Fruit fly (Drosophila melanogaster) whole organism, embryonic: ENCODE data around the gene CG5973.

ENCODE experiments used
- Aef1 ChIP-seq: fragments of 200-800 bp; sonication (Bioruptor generic); IDR thresholded peaks from 3 replicates; pipeline ENCODE4 v1.3.6; 2022; ENCODE audit warnings: missing biosample characterization, missing genetic modification characterization
- Antp ChIP-seq: fragments of 200-800 bp; sonication (Bioruptor generic); optimal IDR thresholded peaks from 3 replicates; lab custom pipeline; 2016; ENCODE audit warnings: missing biosample characterization, missing genetic modification characterization
- CG10462 ChIP-seq: fragments of 200-800 bp; sonication (Bioruptor generic); optimal IDR thresholded peaks from 2 replicates; lab custom pipeline; 2016; ENCODE audit warnings: missing biosample characterization, missing genetic modification characterization
- CG10565 ChIP-seq: fragments of 200-800 bp; sonication (Bioruptor generic); optimal IDR thresholded peaks from 3 replicates; lab custom pipeline; 2016; ENCODE audit warnings: missing biosample characterization, mild to moderate bottlenecking, missing genetic modification characterization
- CG11723 ChIP-seq: fragments of 200-800 bp; sonication (Bioruptor generic); optimal IDR thresholded peaks from 2 replicates; lab custom pipeline; 2017; ENCODE audit warnings: missing biosample characterization, mild to moderate bottlenecking, missing genetic modification characterization
- CG12219 ChIP-seq: fragments of 200-800 bp; sonication (Bioruptor generic); optimal IDR thresholded peaks from 3 replicates; lab custom pipeline; 2018; ENCODE audit warnings: missing biosample characterization, mild to moderate bottlenecking, missing genetic modification characterization
- CG12299 ChIP-seq: fragments of 200-800 bp; sonication (Bioruptor generic); optimal IDR thresholded peaks from 2 replicates; lab custom pipeline; 2018; ENCODE audit warnings: missing biosample characterization, mild to moderate bottlenecking, missing genetic modification characterization
- CG13123 ChIP-seq: fragments of 200-800 bp; sonication (Bioruptor generic); optimal IDR thresholded peaks from 2 replicates; lab custom pipeline; 2016; ENCODE audit warnings: missing biosample characterization, missing genetic modification characterization
- CG17361 ChIP-seq: fragments of 200-800 bp; sonication (Bioruptor generic); IDR thresholded peaks from 3 replicates; pipeline ENCODE4 v1.3.6; 2022; ENCODE audit warnings: missing biosample characterization, missing genetic modification characterization
- CG17612 ChIP-seq: fragments of 200-800 bp; sonication (Bioruptor generic); IDR thresholded peaks from 2 replicates; pipeline ENCODE4 v1.3.6; 2022; ENCODE audit warnings: missing biosample characterization, missing genetic modification characterization
- CG18011 ChIP-seq: fragments of 200-800 bp; sonication (Bioruptor generic); optimal IDR thresholded peaks from 2 replicates; lab custom pipeline; 2017; ENCODE audit warnings: missing biosample characterization, missing genetic modification characterization, mild to moderate bottlenecking, moderate library complexity, missing genotype
- CG18476 ChIP-seq: fragments of 200-800 bp; sonication (Bioruptor generic); optimal IDR thresholded peaks from 2 replicates; lab custom pipeline; 2016; ENCODE audit warnings: missing biosample characterization, mild to moderate bottlenecking, missing genetic modification characterization
- CG2199 ChIP-seq: fragments of 200-800 bp; sonication (Bioruptor generic); IDR thresholded peaks from 3 replicates; pipeline ENCODE4 v1.3.6; 2022; ENCODE audit warnings: missing biosample characterization, missing genetic modification characterization
- CG2875 ChIP-seq: fragments of 200-800 bp; sonication (Bioruptor generic); optimal IDR thresholded peaks from 2 replicates; lab custom pipeline; 2017; ENCODE audit warnings: missing biosample characterization, mild to moderate bottlenecking, missing genetic modification characterization, missing genetic modification reagents
- CG4360 ChIP-seq: fragments of 200-800 bp; sonication (Bioruptor generic); IDR thresholded peaks from 2 replicates; pipeline ENCODE4 v1.3.6; 2022; ENCODE audit warnings: missing biosample characterization, missing genetic modification characterization
- CG4617 ChIP-seq: fragments of 200-800 bp; sonication (Bioruptor generic); optimal IDR thresholded peaks from 3 replicates; lab custom pipeline; 2016; ENCODE audit warnings: missing biosample characterization, missing genetic modification characterization, borderline replicate concordance
- CG4820 ChIP-seq: fragments of 200-800 bp; sonication (Bioruptor generic); optimal IDR thresholded peaks from 3 replicates; lab custom pipeline; 2016; ENCODE audit warnings: missing biosample characterization, missing genetic modification characterization
- CG5180 ChIP-seq: fragments of 200-800 bp; sonication (Bioruptor generic); optimal IDR thresholded peaks from 3 replicates; lab custom pipeline; 2017; ENCODE audit warnings: missing biosample characterization, missing genetic modification characterization, mild to moderate bottlenecking, moderate library complexity, missing genetic modification reagents
- CG6765 ChIP-seq: fragments of 200-800 bp; sonication (Bioruptor generic); optimal IDR thresholded peaks from 3 replicates; lab custom pipeline; 2017; ENCODE audit warnings: missing biosample characterization, mild to moderate bottlenecking, missing genetic modification characterization
- CG6791 ChIP-seq: fragments of 200-800 bp; sonication (Bioruptor generic); IDR thresholded peaks from 3 replicates; pipeline ENCODE4 v1.3.6; 2022; ENCODE audit warnings: missing biosample characterization, missing genetic modification characterization; ENCODE audit not compliant: partially characterized antibody
- CG6854 ChIP-seq: fragments of 200-800 bp; sonication (Bioruptor generic); optimal IDR thresholded peaks from 3 replicates; lab custom pipeline; 2017; ENCODE audit warnings: missing biosample characterization, mild to moderate bottlenecking, missing genetic modification characterization
- CG9437 ChIP-seq: fragments of 200-800 bp; sonication (Bioruptor generic); optimal IDR thresholded peaks from 2 replicates; lab custom pipeline; 2018; ENCODE audit warnings: missing biosample characterization, mild to moderate bottlenecking, missing genetic modification characterization
- ERR ChIP-seq: fragments of 200-800 bp; sonication (Bioruptor generic); optimal IDR thresholded peaks from 2 replicates; lab custom pipeline; 2016; ENCODE audit warnings: missing biosample characterization, missing genetic modification characterization
- Hand ChIP-seq: fragments of 200-800 bp; sonication (Bioruptor generic); optimal IDR thresholded peaks from 2 replicates; lab custom pipeline; 2017; ENCODE audit warnings: mild to moderate bottlenecking, missing biosample characterization, missing genetic modification reagents, missing genetic modification characterization
- Hr39 ChIP-seq: fragments of >200 bp; optimal IDR thresholded peaks from 2 replicates; lab custom pipeline; 2017
- Meics ChIP-seq: fragments of 200-800 bp; sonication (Bioruptor generic); optimal IDR thresholded peaks from 2 replicates; lab custom pipeline; 2017; ENCODE audit warnings: missing biosample characterization, mild to moderate bottlenecking, missing genetic modification characterization
- Opbp ChIP-seq: fragments of 200-800 bp; sonication (Bioruptor generic); IDR thresholded peaks from 3 replicates; pipeline ENCODE4 v1.3.6; 2022; ENCODE audit warnings: missing biosample characterization, missing genetic modification characterization; ENCODE audit not compliant: partially characterized antibody
- Poxn ChIP-seq: fragments of 200-800 bp; sonication (Bioruptor generic); IDR thresholded peaks from 2 replicates; pipeline ENCODE4 v1.3.6; 2022; ENCODE audit warnings: missing biosample characterization, missing genetic modification characterization
- Ravus ChIP-seq: fragments of 200-800 bp; sonication (Bioruptor generic); IDR thresholded peaks from 2 replicates; pipeline ENCODE4 v1.3.6; 2022; ENCODE audit warnings: missing biosample characterization, missing genetic modification characterization
- Sin3A ChIP-seq: fragments of >200 bp; optimal IDR thresholded peaks from 2 replicates; lab custom pipeline; 2018
- cg ChIP-seq: fragments of 200-800 bp; sonication (Bioruptor generic); optimal IDR thresholded peaks from 3 replicates; lab custom pipeline; 2019; ENCODE audit warnings: missing biosample characterization, mild to moderate bottlenecking, missing genetic modification characterization, moderate library complexity
- chm ChIP-seq: fragments of 200-800 bp; sonication (Bioruptor generic); IDR thresholded peaks from 2 replicates; pipeline ENCODE4 v1.3.6; 2022; ENCODE audit warnings: missing biosample characterization, missing genetic modification characterization
- dm ChIP-seq: fragments of 200-800 bp; sonication (Bioruptor generic); optimal IDR thresholded peaks from 3 replicates; lab custom pipeline; 2016; ENCODE audit warnings: missing biosample characterization, missing genetic modification characterization
- fd3F ChIP-seq: fragments of 200-800 bp; sonication (Bioruptor generic); optimal IDR thresholded peaks from 2 replicates; lab custom pipeline; 2018; ENCODE audit warnings: missing biosample characterization, mild to moderate bottlenecking, missing genetic modification characterization, moderate library complexity
- gcm2 ChIP-seq: fragments of 200-800 bp; sonication (Bioruptor generic); optimal IDR thresholded peaks from 2 replicates; lab custom pipeline; 2016; ENCODE audit warnings: missing biosample characterization, missing genetic modification characterization
- h ChIP-seq: fragments of >200 bp; optimal IDR thresholded peaks from 2 replicates; lab custom pipeline; 2017
- hth ChIP-seq: fragments of >200 bp; optimal IDR thresholded peaks from 2 replicates; lab custom pipeline; 2017; ENCODE audit warnings: inconsistent platforms
- kah ChIP-seq: fragments of 200-800 bp; sonication (Bioruptor generic); optimal IDR thresholded peaks from 2 replicates; lab custom pipeline; 2018; ENCODE audit warnings: missing biosample characterization, mild to moderate bottlenecking, missing genetic modification characterization
- lilli ChIP-seq: fragments of 200-800 bp; sonication (Bioruptor generic); optimal IDR thresholded peaks from 3 replicates; lab custom pipeline; 2016; ENCODE audit warnings: missing biosample characterization, missing genetic modification characterization
- nom ChIP-seq: fragments of 200-800 bp; sonication (Bioruptor generic); optimal IDR thresholded peaks from 2 replicates; lab custom pipeline; 2017; ENCODE audit warnings: missing biosample characterization, missing genetic modification characterization, mild to moderate bottlenecking, moderate library complexity, missing genetic modification reagents
- org-1 ChIP-seq: fragments of 200-800 bp; sonication (Bioruptor generic); optimal IDR thresholded peaks from 2 replicates; lab custom pipeline; 2017; ENCODE audit warnings: missing biosample characterization, missing genetic modification characterization
- pita ChIP-seq: fragments of 200-800 bp; sonication (Bioruptor generic); optimal IDR thresholded peaks from 2 replicates; lab custom pipeline; 2017; ENCODE audit warnings: missing biosample characterization, mild to moderate bottlenecking, missing genetic modification characterization
- sc ChIP-seq, 3 experiments: fragments of >200 bp in 2 of 3; fragments of 200-800 bp in 1 of 3; sonication (Bioruptor generic) in 1 of 3; optimal IDR thresholded peaks; 2 replicates in 2 of 3; 3 replicates in 1 of 3; lab custom pipeline; 2017; ENCODE audit warnings: mild to moderate bottlenecking in 1 of 3, missing biosample characterization in 1 of 3, missing genetic modification characterization in 1 of 3, missing genetic modification reagents in 1 of 3
- schlank ChIP-seq: fragments of 200-800 bp; sonication (Bioruptor generic); optimal IDR thresholded peaks from 2 replicates; lab custom pipeline; 2018; ENCODE audit warnings: missing biosample characterization, mild to moderate bottlenecking, missing genetic modification characterization
- scrt ChIP-seq: fragments of 200-800 bp; sonication (Bioruptor generic); optimal IDR thresholded peaks from 2 replicates; lab custom pipeline; 2018; ENCODE audit warnings: missing biosample characterization, mild to moderate bottlenecking, missing genetic modification characterization, moderate library complexity
- seq ChIP-seq: fragments of 200-800 bp; sonication (Bioruptor generic); IDR thresholded peaks from 2 replicates; pipeline ENCODE4 v1.3.6; 2022; ENCODE audit warnings: missing biosample characterization, missing genetic modification characterization
- sisA ChIP-seq: fragments of 200-800 bp; sonication (Bioruptor generic); IDR thresholded peaks from 2 replicates; pipeline ENCODE4 v1.3.6; 2022; ENCODE audit warnings: missing biosample characterization, missing genetic modification characterization
- sna ChIP-seq: fragments of 200-800 bp; sonication (Bioruptor generic); IDR thresholded peaks from 2 replicates; pipeline ENCODE4 v1.3.6; 2022; ENCODE audit warnings: missing biosample characterization, missing genetic modification characterization; ENCODE audit not compliant: partially characterized antibody

The CG5973 gene

DNA sequence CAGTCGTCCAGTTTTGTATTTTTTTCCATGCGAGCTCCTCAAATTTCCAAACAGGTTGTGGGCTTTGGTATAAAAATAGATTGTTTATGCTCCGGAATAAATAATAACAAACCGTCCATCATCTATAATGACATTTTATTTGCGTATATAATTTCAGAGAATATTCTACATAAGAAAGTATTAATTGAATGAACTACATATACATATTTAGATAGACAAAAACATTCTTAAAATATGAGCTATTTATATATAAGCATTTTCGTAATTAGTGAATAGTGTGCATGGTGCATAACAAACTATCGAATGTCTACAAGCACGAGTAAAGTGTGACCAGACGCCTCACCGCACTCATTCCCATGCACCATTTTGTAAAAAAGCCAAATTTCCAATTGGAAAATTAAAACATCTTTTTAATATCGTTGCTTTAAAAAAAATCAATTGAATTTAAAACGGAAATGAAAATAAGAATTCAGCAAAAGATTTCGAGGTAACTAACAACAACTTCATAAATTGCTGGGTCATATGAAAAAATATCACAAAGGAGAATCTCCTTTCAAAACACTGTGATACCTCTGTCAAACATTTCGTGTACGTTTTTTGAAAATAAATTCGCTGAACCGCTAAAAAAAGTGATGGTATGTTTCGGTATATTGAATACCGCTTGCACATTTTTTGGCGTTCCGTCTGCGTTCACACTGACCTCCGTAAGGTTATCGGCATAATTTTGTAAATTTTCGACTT, 10.8 kb upstream of the CG5973 start, which contains the start of gene muc (continued):
- TF ChIP-seq h (lab: Kevin White, UChicago) (no peak), sna (GFP tag; lab: Robert Waterston, UW) (no peak), gcm2 (GFP tag; lab: Kevin White, UChicago) (no peak), ERR (GFP tag; lab: Kevin White, UChicago) (no peak), hth (lab: Kevin White, UChicago) (no peak), sisA (GFP tag; lab: Robert Waterston, UW) (0 out of 2 replicates have a peak, but pooled peaks have one; percentile 28), CG10462 (no peak), CG4617 (GFP tag; lab: Kevin White, UChicago) (no peak), CG17361 (peak; percentile 52; the same call in 2 of the 3 replicates), scrt (no peak), CG6791 (GFP tag; lab: Robert Waterston, UW) (peak; percentile 74), CG12299 (tag; lab: Kevin White, UChicago) (no peak), CG18476 (GFP tag; lab: Kevin White, UChicago) (no peak), lilli (GFP tag; lab: Kevin White, UChicago) (peak; percentile 59)

dm6 chr2L:7427067-7427785, 10.1 kb upstream of the CG5973 start:
- TF ChIP-seq fd3F (GFP tag; lab: Kevin White, UChicago) (no peak), Meics (GFP tag; lab: Kevin White, UChicago) (no peak), Antp (GFP tag; lab: Kevin White, UChicago) (no peak), cg (GFP tag; lab: Kevin White, UChicago) (peak; percentile 57), CG9437 (GFP tag; lab: Kevin White, UChicago) (no peak), CG4360 (GFP tag; lab: Robert Waterston, UW) (no peak), CG2199 (GFP tag; lab: Robert Waterston, UW) (no peak), kah (no peak), Sin3A (lab: Kevin White, UChicago) (no peak), Aef1 (GFP tag; lab: Robert Waterston, UW) (no peak), nom (GFP tag; lab: Kevin White, UChicago) (no peak), Hr39 (lab: Kevin White, UChicago) (no peak), CG6765 (GFP tag; lab: Kevin White, UChicago) (no peak), CG4820 (no peak), CG12219 (GFP tag; lab: Kevin White, UChicago) (no peak), sc (optimal IDR thresholded peaks at IDR 0.05; lab: Kevin White, UChicago) (no peak), sc (GFP tag; optimal IDR thresholded peaks at IDR 0.05; lab: Kevin White, UChicago) (no peak), dm (GFP tag; lab: Kevin White, UChicago) (no peak), CG6854 (GFP tag; lab: Kevin White, UChicago) (peak; percentile 0), Poxn (GFP tag; lab: Robert Waterston, UW) (no peak), CG17361 (no peak), CG2875 (GFP tag; lab: Kevin White, UChicago) (no peak), gcm2 (GFP tag; lab: Kevin White, UChicago) (no peak), CG11723 (GFP tag; lab: Kevin White, UChicago) (no peak), CG18011 (GFP tag; lab: Kevin White, UChicago) (no peak), schlank (tag; lab: Kevin White, UChicago) (no peak), Opbp (GFP tag; lab: Robert Waterston, UW) (no peak), CG10565 (GFP tag; lab: Kevin White, UChicago) (no peak), Hand (GFP tag; lab: Kevin White, UChicago) (peak; percentile 14), CG17612 (GFP tag; lab: Robert Waterston, UW) (no peak), pita (GFP tag; lab: Kevin White, UChicago) (no peak), org-1 (GFP tag; lab: Kevin White, UChicago) (no peak), chm (GFP tag; lab: Robert Waterston, UW) (peak; percentile 56; the same call in 1 of the 2 replicates), CG5180 (GFP tag; lab: Kevin White, UChicago) (no peak), CG13123 (GFP tag; lab: Kevin White, UChicago) (no peak), Ravus (GFP tag; lab: Robert Waterston, UW) (no peak), seq (GFP tag; lab: Robert Waterston, UW) (no peak)
